Worm (Caenorhabditis elegans): ENCODE measurements around the gene lin-37.

The lin-37 gene

DNA sequence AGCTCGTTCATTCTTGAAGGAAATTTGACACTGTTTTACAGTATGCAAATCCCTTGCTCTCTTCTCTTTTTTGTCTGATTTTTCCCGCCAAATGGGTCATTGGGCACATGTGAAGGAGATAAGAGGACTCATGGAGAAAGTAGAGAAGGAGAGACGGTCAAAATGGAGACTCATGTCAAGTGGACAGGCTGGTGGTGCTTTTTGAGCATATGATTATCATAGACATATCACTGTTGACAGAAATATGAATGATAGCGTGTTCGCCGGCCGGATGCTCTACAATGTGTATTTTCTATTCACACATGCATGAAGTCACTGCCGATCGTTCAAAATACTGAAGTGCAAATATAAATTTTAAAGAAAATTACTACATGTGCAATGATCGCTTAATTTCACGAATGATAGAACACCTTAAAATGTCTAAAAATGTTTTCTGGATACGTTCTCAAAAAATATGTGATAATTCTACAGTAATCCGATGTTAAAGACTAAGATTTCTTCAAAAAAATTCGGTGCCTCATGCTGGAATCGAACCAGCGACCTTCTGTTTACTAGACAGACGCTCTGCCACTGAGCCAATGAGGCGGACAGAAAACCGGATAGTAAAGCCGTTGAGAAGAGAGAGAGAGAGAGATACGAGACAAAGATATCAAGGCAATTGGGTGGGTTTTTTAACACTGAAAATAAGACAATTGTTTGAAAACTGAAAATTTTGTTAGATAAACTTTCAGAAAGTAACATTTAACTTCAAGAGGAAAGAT is 42.1 kb downstream of the lin-37 start (continued):
- TF ChIP-seq ceh-63 (GFP tag; optimal IDR thresholded peaks at IDR 0.05) (no peak), C04F5.9 (tag; optimal IDR thresholded peaks at IDR 0.05) (no peak), sox-4 (tag; optimal IDR thresholded peaks at IDR 0.05) (no peak), Y116A8C.19 (tag; optimal IDR thresholded peaks at IDR 0.05; ENCODE audit: borderline replicate concordance) (no peak), ceh-8 (GFP tag; optimal IDR thresholded peaks at IDR 0.05) (no peak), jun-1 (tag; optimal IDR thresholded peaks at IDR 0.05) (no peak), lir-3 (tag; optimal IDR thresholded peaks at IDR 0.05; ENCODE audit: poor library complexity) (no peak), zag-1 (tag; optimal IDR thresholded peaks at IDR 0.05) (no peak), ceh-88 (GFP tag; IDR thresholded peaks at IDR 0.05) (no peak), vab-15 (tag; optimal IDR thresholded peaks at IDR 0.05) (no peak), efl-3 (GFP tag; optimal IDR thresholded peaks at IDR 0.05) (no peak), dpl-1 (GFP tag; optimal IDR thresholded peaks at IDR 0.05) (peak in 2 of 3 experiments; percentile 41 to 43), tbx-2 (tag; optimal IDR thresholded peaks at IDR 0.05) (no peak), nhr-28 (tag; optimal IDR thresholded peaks at IDR 0.05) (no peak), ama-1 (optimal IDR thresholded peaks at IDR 0.05) (no peak), unc-98 (GFP tag; IDR thresholded peaks at IDR 0.05) (no peak), mab-9 (GFP tag; IDR thresholded peaks at IDR 0.05) (no peak), mep-1 (tag; optimal IDR thresholded peaks at IDR 0.05) (peak; percentile 41), nhr-11 (tag; optimal IDR thresholded peaks at IDR 0.05) (no peak), pqm-1 (tag; optimal IDR thresholded peaks at IDR 0.05) (no peak), swsn-7 (tag; optimal IDR thresholded peaks at IDR 0.05) (peak; percentile 41), lin-13 (GFP tag; optimal IDR thresholded peaks at IDR 0.05) (peak; percentile 2), nhr-237 (tag; optimal IDR thresholded peaks at IDR 0.05) (no peak), nhr-19 (GFP tag; conservative IDR thresholded peaks at IDR 0.05) (peak; percentile 59), ceh-90 (tag; optimal IDR thresholded peaks at IDR 0.05) (no peak), nhr-71 (tag; optimal IDR thresholded peaks at IDR 0.05) (peak; percentile 50), pax-3 (tag; optimal IDR thresholded peaks at IDR 0.05) (peak; percentile 15), tlp-1 (tag; optimal IDR thresholded peaks at IDR 0.05) (no peak), mdl-1 (tag; optimal IDR thresholded peaks at IDR 0.05) (peak in 1 of 2 experiments; percentile 25), fos-1 (tag; optimal IDR thresholded peaks at IDR 0.05) (no peak), unc-86 (tag; optimal IDR thresholded peaks at IDR 0.05) (no peak), nhr-84 (tag; optimal IDR thresholded peaks at IDR 0.05) (no peak), nhr-12 (tag; optimal IDR thresholded peaks at IDR 0.05) (no peak), nhr-77 (tag; optimal IDR thresholded peaks at IDR 0.05) (no peak), pag-3 (tag; optimal IDR thresholded peaks at IDR 0.05; ENCODE audit: borderline replicate concordance, insufficient read depth) (no peak), ztf-4 (tag; optimal IDR thresholded peaks at IDR 0.05) (no peak), efl-1 (optimal IDR thresholded peaks at IDR 0.05) (peak; percentile 31 to 53), efl-1 (GFP tag; optimal IDR thresholded peaks at IDR 0.05 in 1 of 2) (peak; percentile 8 to 90), elt-2 (tag; optimal IDR thresholded peaks at IDR 0.05) (peak; percentile 21), hlh-4 (tag; optimal IDR thresholded peaks at IDR 0.05) (no peak)

- TF ChIP-seq unc-86 (tag; optimal IDR thresholded peaks at IDR 0.05) (no peak), vab-15 (tag; optimal IDR thresholded peaks at IDR 0.05) (no peak), ceh-90 (tag; optimal IDR thresholded peaks at IDR 0.05) (no peak), ztf-11 (tag; optimal IDR thresholded peaks at IDR 0.05) (no peak), grh-1 (GFP tag; IDR thresholded peaks at IDR 0.05) (no peak), efl-1 (optimal IDR thresholded peaks at IDR 0.05) (no peak), efl-1 (GFP tag; optimal IDR thresholded peaks at IDR 0.05 in 1 of 2) (no peak), dpl-1 (GFP tag; optimal IDR thresholded peaks at IDR 0.05) (no peak), egl-13 (tag; optimal IDR thresholded peaks at IDR 0.05) (no peak), jun-1 (tag; optimal IDR thresholded peaks at IDR 0.05) (no peak), nhr-76 (tag; optimal IDR thresholded peaks at IDR 0.05) (no peak), ceh-82 (tag; optimal IDR thresholded peaks at IDR 0.05) (no peak), blmp-1 (tag; optimal IDR thresholded peaks at IDR 0.05) (no peak), C16A3.4 (tag; optimal IDR thresholded peaks at IDR 0.05) (no peak), alr-1 (tag; optimal IDR thresholded peaks at IDR 0.05; ENCODE audit: borderline replicate concordance) (no peak), sox-4 (tag; optimal IDR thresholded peaks at IDR 0.05) (no peak), dsc-1 (tag; optimal IDR thresholded peaks at IDR 0.05) (no peak), fkh-4 (tag; optimal IDR thresholded peaks at IDR 0.05; ENCODE audit: borderline replicate concordance) (no peak), snpc-4 (tag; optimal IDR thresholded peaks at IDR 0.05) (no peak), unc-30 (tag; optimal IDR thresholded peaks at IDR 0.05) (no peak)
These were observed 43.2 kb downstream of the lin-37 start, which contains the start of gene cyk-1 for ce11 chrIII:7029105-7029504. TSS of gene cyk-1 (minus strand) at chrIII:7029205.
